Fruit fly (Drosophila melanogaster) whole organism, adult: ENCODE results near the gene CG14013.

Experiments
- CG11617 ChIP-seq: fragments of 200-800 bp; sonication (Bioruptor generic); optimal IDR thresholded peaks from 2 replicates; lab custom pipeline; 2017; ENCODE audit warnings: mild to moderate bottlenecking, missing biosample characterization, missing genetic modification reagents, missing genetic modification characterization
- CG12768 ChIP-seq: fragments of 200-800 bp; sonication (Bioruptor generic); optimal IDR thresholded peaks from 2 replicates; lab custom pipeline; 2017; ENCODE audit warnings: missing biosample characterization, missing genetic modification characterization, mild to moderate bottlenecking, moderate library complexity, missing genetic modification reagents
- CG14711 ChIP-seq: fragments of 200-800 bp; sonication (Bioruptor generic); optimal IDR thresholded peaks from 2 replicates; lab custom pipeline; 2018; ENCODE audit warnings: missing biosample characterization, mild to moderate bottlenecking, missing genetic modification characterization, moderate library complexity
- CG1620 ChIP-seq: fragments of 200-800 bp; sonication (Bioruptor generic); optimal IDR thresholded peaks from 2 replicates; lab custom pipeline; 2016; ENCODE audit warnings: missing biosample characterization, missing genetic modification characterization
- CG33017 ChIP-seq: fragments of 200-800 bp; sonication (Bioruptor generic); optimal IDR thresholded peaks from 2 replicates; lab custom pipeline; 2018; ENCODE audit warnings: missing biosample characterization, mild to moderate bottlenecking, missing genetic modification characterization, moderate library complexity
- CG5204 ChIP-seq: fragments of 200-800 bp; sonication (Bioruptor generic); optimal IDR thresholded peaks from 2 replicates; lab custom pipeline; 2016; ENCODE audit warnings: missing biosample characterization, missing genetic modification characterization
- CG7045 ChIP-seq: fragments of 200-800 bp; sonication (Bioruptor generic); optimal IDR thresholded peaks from 2 replicates; lab custom pipeline; 2017; ENCODE audit warnings: missing biosample characterization, mild to moderate bottlenecking, missing genetic modification characterization
- CG7101 ChIP-seq: fragments of 200-800 bp; sonication (Bioruptor generic); optimal IDR thresholded peaks from 2 replicates; lab custom pipeline; 2018; ENCODE audit warnings: missing biosample characterization, mild to moderate bottlenecking, missing genetic modification characterization, moderate library complexity
- Clk ChIP-seq: fragments of 200-800 bp; sonication (Bioruptor generic); optimal IDR thresholded peaks from 2 replicates; lab custom pipeline; 2017; ENCODE audit warnings: missing biosample characterization, missing genetic modification characterization
- Crg-1 ChIP-seq: fragments of 200-800 bp; sonication (Bioruptor generic); optimal IDR thresholded peaks from 2 replicates; lab custom pipeline; 2016; ENCODE audit warnings: missing biosample characterization, missing genetic modification characterization
- Hr96 ChIP-seq: fragments of 200-800 bp; sonication (Bioruptor generic); optimal IDR thresholded peaks from 2 replicates; lab custom pipeline; 2016; ENCODE audit warnings: missing biosample characterization, missing genetic modification characterization
- Mnt ChIP-seq: fragments of 200-800 bp; sonication (Bioruptor generic); optimal IDR thresholded peaks from 2 replicates; lab custom pipeline; 2016; ENCODE audit warnings: missing biosample characterization, mild to moderate bottlenecking, missing genetic modification characterization
- bab1 ChIP-seq: fragments of 200-800 bp; sonication (Bioruptor generic); optimal IDR thresholded peaks from 3 replicates; lab custom pipeline; 2019; ENCODE audit warnings: missing biosample characterization, mild to moderate bottlenecking, missing genetic modification characterization, moderate library complexity
- cic ChIP-seq: fragments of 200-800 bp; sonication (Bioruptor generic); optimal IDR thresholded peaks from 2 replicates; lab custom pipeline; 2017; ENCODE audit warnings: missing biosample characterization, mild to moderate bottlenecking, missing genetic modification characterization, moderate library complexity
- cnc ChIP-seq, 2 experiments: fragments of >200 bp; optimal IDR thresholded peaks; 2 replicates each; lab custom pipeline; 2017
- kay ChIP-seq: fragments of 200-800 bp; sonication (Bioruptor generic); peaks from one replicate; lab custom pipeline; 2016; ENCODE audit warnings: missing biosample characterization, missing genetic modification characterization, borderline replicate concordance
- ovo ChIP-seq: fragments of 200-800 bp; sonication (Bioruptor generic); optimal IDR thresholded peaks from 2 replicates; lab custom pipeline; 2016; ENCODE audit warnings: missing biosample characterization, missing genetic modification characterization
- pad ChIP-seq: fragments of 200-800 bp; sonication (Bioruptor generic); optimal IDR thresholded peaks from 3 replicates; lab custom pipeline; 2017; ENCODE audit warnings: missing biosample characterization, missing genetic modification characterization, mild to moderate bottlenecking, moderate library complexity, missing genetic modification reagents
- tj ChIP-seq: fragments of 200-800 bp; sonication (Bioruptor generic); optimal IDR thresholded peaks from 3 replicates; lab custom pipeline; 2017; ENCODE audit warnings: missing biosample characterization, mild to moderate bottlenecking, missing genetic modification characterization, moderate library complexity
- toe ChIP-seq: fragments of 200-800 bp; sonication (Bioruptor generic); optimal IDR thresholded peaks from 2 replicates; lab custom pipeline; 2016; ENCODE audit warnings: missing biosample characterization, missing genetic modification characterization

The CG14013 gene

DNA sequence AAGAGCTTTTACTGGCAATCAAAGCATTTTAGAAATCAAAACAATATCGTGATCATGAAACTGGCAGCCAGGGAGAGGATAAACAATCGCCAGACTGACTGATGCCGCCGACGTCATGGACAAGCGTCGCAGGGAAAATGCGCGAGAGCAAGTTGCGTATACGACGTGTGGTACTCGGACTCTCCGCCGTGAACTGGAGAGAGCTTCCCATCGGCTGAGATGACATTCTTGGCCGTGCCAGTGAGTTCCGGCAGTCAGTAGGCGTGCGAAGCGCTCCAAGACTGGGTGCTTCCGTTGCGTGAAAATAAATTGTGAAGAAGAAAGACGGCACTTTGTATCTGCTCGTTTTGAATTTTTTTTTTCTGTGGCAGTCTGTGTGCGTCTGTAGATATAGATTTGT, 1.2 kb upstream of the CG14013 start, which contains the start of gene GluRIIA:
Gene GluRIIA, plus strand, starts transcription at position 255 of the 400 bp plus-strand sequence.
- no peak for TF ChIP-seq CG5204 (GFP tag; lab: Kevin White, UChicago)
- no peak for TF ChIP-seq Hr96
- TF ChIP-seq bab1 (GFP tag; lab: Kevin White, UChicago): no peak
- no peak for TF ChIP-seq CG33017 (tag; lab: Kevin White, UChicago)
- TF ChIP-seq cic (GFP tag; lab: Kevin White, UChicago): no peak
- no peak for TF ChIP-seq Mnt
- TF ChIP-seq CG11617: no peak
- no peak for TF ChIP-seq pad (GFP tag; lab: Kevin White, UChicago)
- TF ChIP-seq Crg-1 (GFP tag; lab: Kevin White, UChicago): no peak
- TF ChIP-seq toe (GFP tag; lab: Kevin White, UChicago): no peak
- TF ChIP-seq CG7101 (tag; lab: Kevin White, UChicago): no peak

DNA sequence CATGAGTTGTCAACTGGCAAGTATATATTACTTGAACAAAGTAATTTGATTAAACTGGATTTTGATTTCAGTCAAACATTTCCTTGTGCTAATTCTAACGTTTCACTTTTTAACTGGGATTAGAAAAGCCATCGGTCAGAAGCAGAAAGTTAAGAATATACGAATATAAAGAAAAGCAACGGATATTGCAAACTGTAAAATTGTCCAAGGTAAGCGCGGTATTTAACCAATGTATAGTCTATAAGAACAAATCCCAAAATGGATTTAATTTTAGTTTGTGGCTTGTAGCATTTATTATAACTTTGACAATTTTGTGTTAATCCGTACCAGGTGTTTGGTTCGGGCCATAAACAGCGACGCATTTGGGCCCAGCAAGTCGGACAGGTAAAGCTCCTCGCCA, 2.1 kb downstream of the CG14013 start, which contains the start of gene CG18269:
Gene CG18269, plus strand, starts transcription at position 301 of the 400 bp plus-strand sequence.
- TF ChIP-seq CG7045 (no peak), toe (GFP tag; lab: Kevin White, UChicago) (no peak), kay (GFP tag; lab: Kevin White, UChicago) (no peak), Mnt (no peak), ovo (GFP tag; lab: Kevin White, UChicago) (no peak), Clk (no peak), CG11617 (no peak), CG14711 (no peak), cnc (optimal IDR thresholded peaks at IDR 0.05; lab: Kevin White, UChicago) (no peak), bab1 (GFP tag; lab: Kevin White, UChicago) (no peak), CG12768 (no peak), Hr96 (no peak), Crg-1 (GFP tag; lab: Kevin White, UChicago) (no peak), CG7101 (tag; lab: Kevin White, UChicago) (no peak), pad (GFP tag; lab: Kevin White, UChicago) (no peak)

dm6 chr2L:5550735-5551134, 2.9 kb downstream of the CG14013 start, which contains the start of gene CG14014:
TSS of gene CG14014 (minus strand) at chr2L:5550835.
- no peak for TF ChIP-seq toe (GFP tag; lab: Kevin White, UChicago)
- TF ChIP-seq bab1 (GFP tag; lab: Kevin White, UChicago): no peak
- TF ChIP-seq pad (GFP tag; lab: Kevin White, UChicago): no peak
- TF ChIP-seq Mnt: no peak
- TF ChIP-seq CG1620 (GFP tag; lab: Kevin White, UChicago): no peak
- TF ChIP-seq CG5204 (GFP tag; lab: Kevin White, UChicago): no peak
- no peak for TF ChIP-seq Crg-1 (GFP tag; lab: Kevin White, UChicago)
- TF ChIP-seq cnc (optimal IDR thresholded peaks at IDR 0.05; lab: Kevin White, UChicago): no peak
- no peak for TF ChIP-seq CG11617
- no peak for TF ChIP-seq kay (GFP tag; lab: Kevin White, UChicago)

- TF ChIP-seq cic (GFP tag; lab: Kevin White, UChicago): peak; percentile 96
- peak; percentile 10 for TF ChIP-seq CG7045
- peak; percentile 7 for TF ChIP-seq ovo (GFP tag; lab: Kevin White, UChicago)
- TF ChIP-seq cnc (optimal IDR thresholded peaks at IDR 0.05; lab: Kevin White, UChicago): no peak
- peak; percentile 40 for TF ChIP-seq toe (GFP tag; lab: Kevin White, UChicago)
- TF ChIP-seq CG1620 (GFP tag; lab: Kevin White, UChicago): no peak
- no peak for TF ChIP-seq Clk
- peak; percentile 34 for TF ChIP-seq CG33017 (tag; lab: Kevin White, UChicago)
- TF ChIP-seq tj (GFP tag; lab: Kevin White, UChicago): peak; percentile 80
- peak; percentile 5 for TF ChIP-seq Mnt
- TF ChIP-seq Hr96: no peak
- TF ChIP-seq CG11617: no peak
- peak; percentile 0 for TF ChIP-seq Crg-1 (GFP tag; lab: Kevin White, UChicago)
- TF ChIP-seq CG7101 (tag; lab: Kevin White, UChicago): peak; percentile 46
- TF ChIP-seq pad (GFP tag; lab: Kevin White, UChicago): no peak
- TF ChIP-seq bab1 (GFP tag; lab: Kevin White, UChicago): no peak
- TF ChIP-seq CG12768: peak; percentile 45
- peak; percentile 21 for TF ChIP-seq kay (GFP tag; lab: Kevin White, UChicago)
- TF ChIP-seq CG14711: no peak
- no peak for TF ChIP-seq CG5204 (GFP tag; lab: Kevin White, UChicago)
Measured at dm6 chr2L:5547288-5547777, 6.3 kb downstream of the CG14013 start.

DNA sequence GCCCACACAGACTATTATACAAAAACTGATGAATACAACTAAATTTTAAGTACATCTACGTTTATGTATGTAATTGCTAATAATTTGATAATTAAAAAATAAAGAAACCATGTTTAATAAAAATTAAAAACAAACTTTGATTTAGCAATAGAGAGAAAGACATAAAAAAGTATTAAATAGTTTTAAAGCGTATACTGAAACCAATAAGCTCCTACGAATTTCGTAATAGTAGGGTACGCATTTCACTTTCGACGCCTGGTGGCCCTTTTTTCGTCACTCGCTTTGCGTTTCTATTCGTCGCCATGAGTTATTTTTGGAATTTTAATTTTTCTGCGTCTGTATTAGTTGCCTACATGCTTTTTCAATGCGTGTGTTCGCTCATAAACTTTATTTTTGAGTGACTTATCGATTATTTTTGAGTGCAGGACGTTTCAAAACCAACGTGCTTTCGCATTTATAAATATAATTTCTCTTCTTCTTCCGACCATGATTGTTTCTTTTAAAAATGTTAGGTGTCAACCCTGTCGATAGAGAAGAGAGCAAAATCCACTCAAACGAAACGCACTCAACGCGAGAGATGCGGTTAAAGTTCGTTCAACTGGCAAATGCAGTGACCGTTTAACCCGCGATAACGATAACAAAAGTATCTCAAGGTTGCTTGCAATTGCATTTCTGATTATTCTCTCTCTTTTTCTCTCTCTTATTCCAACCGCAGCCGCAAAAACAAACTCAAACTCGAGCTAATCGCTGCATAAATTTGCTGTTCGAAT, 6.9 kb downstream of the CG14013 start, which contains the start of gene Oscillin:
Gene Oscillin, plus strand, starts transcription at position 569 of the 770 bp plus-strand sequence.
- TF ChIP-seq CG5204 (GFP tag; lab: Kevin White, UChicago) (peak; percentile 27), tj (GFP tag; lab: Kevin White, UChicago) (no peak), CG7101 (tag; lab: Kevin White, UChicago) (peak; percentile 31), CG7045 (peak; percentile 59), Hr96 (no peak), pad (GFP tag; lab: Kevin White, UChicago) (peak; percentile 31), Clk (no peak), cnc (optimal IDR thresholded peaks at IDR 0.05; lab: Kevin White, UChicago) (peak in 1 of 2 experiments; percentile 21), Mnt (no peak), CG1620 (GFP tag; lab: Kevin White, UChicago) (no peak), CG12768 (peak; percentile 36), CG14711 (peak; percentile 93), CG11617 (peak; percentile 43), CG33017 (tag; lab: Kevin White, UChicago) (no peak), toe (GFP tag; lab: Kevin White, UChicago) (no peak), Crg-1 (GFP tag; lab: Kevin White, UChicago) (no peak), kay (GFP tag; lab: Kevin White, UChicago) (peak; percentile 87), bab1 (GFP tag; lab: Kevin White, UChicago) (peak; percentile 65), cic (GFP tag; lab: Kevin White, UChicago) (no peak), ovo (GFP tag; lab: Kevin White, UChicago) (no peak)
